Fruit fly (Drosophila melanogaster): ENCODE measurements around the gene Stip1.

The Stip1 gene

DNA sequence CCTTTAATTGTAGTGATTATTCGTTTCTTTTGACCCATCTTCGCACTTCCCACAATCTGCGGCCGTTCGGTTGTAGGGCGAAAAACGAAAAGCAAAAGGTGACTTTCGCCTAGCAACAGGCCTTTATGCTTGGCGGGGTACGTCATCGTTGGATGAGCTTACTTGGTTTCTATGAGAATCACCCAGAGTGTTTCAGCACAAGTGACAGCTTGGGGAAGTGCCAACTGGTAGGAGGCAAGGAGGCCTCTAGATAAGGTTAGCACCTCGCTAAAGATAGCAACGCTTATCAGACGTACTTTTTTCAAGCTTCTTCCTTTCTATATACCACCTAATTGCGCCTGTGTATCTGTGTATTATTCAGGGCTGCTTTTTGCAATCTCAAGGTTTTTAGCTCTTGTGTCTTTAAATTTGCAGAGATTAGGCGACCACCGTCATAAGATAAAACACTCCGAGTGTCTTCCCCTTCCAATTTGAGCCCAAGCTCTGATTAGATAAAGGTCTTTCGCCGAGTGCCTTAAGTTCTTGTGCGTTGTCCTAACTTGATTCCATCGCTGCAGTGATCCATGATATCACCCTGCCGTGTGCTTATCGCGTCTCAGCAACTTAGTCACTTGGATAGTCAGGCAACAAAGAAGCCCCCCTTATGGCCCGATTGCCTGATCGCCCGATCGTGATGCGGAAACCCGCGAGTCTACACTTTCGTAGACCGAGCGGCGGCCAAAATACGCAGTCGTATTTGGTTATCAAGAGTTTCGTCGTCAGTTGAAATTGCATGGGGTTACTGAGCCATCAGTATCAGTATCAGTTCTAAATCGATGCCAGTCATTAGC is 6.2 kb downstream of the Stip1 start (continued):
- TF ChIP-seq Awh (GFP tag; IDR thresholded peaks at IDR 0.05): no peak
- TF ChIP-seq cad (GFP tag; optimal IDR thresholded peaks at IDR 0.05): no peak
- TF ChIP-seq chm (GFP tag; IDR thresholded peaks at IDR 0.05): no peak
- TF ChIP-seq CG11696 (GFP tag; IDR thresholded peaks at IDR 0.05): peak; percentile 66
- no peak for TF ChIP-seq CG17328 (GFP tag; IDR thresholded peaks at IDR 0.05)
- no peak for TF ChIP-seq gcm2 (GFP tag; optimal IDR thresholded peaks at IDR 0.05)
- no peak for TF ChIP-seq Nf-YC (tag; optimal IDR thresholded peaks at IDR 0.05)
- no peak for TF ChIP-seq ac (GFP tag; optimal IDR thresholded peaks at IDR 0.05)
- TF ChIP-seq bbx (GFP tag; IDR thresholded peaks at IDR 0.05; ENCODE audit: partially characterized antibody): no peak
- no peak for TF ChIP-seq gt (GFP tag; IDR thresholded peaks at IDR 0.05)
- no peak for TF ChIP-seq CG13624 (GFP tag; optimal IDR thresholded peaks at IDR 0.05)
- peak; percentile 67 for TF ChIP-seq Deaf1 (tag; optimal IDR thresholded peaks at IDR 0.05)
- no peak for TF ChIP-seq CG33557 (GFP tag; optimal IDR thresholded peaks at IDR 0.05)
- TF ChIP-seq NK7.1 (GFP tag; optimal IDR thresholded peaks at IDR 0.05): no peak
- no peak for TF ChIP-seq sqz (GFP tag; optimal IDR thresholded peaks at IDR 0.05)
- TF ChIP-seq Doc3 (GFP tag; IDR thresholded peaks at IDR 0.05; ENCODE audit: partially characterized antibody): no peak
- no peak for TF ChIP-seq CG2875 (GFP tag; optimal IDR thresholded peaks at IDR 0.05)
- TF ChIP-seq CG2120 (GFP tag; optimal IDR thresholded peaks at IDR 0.05): no peak
- TF ChIP-seq CG10209 (GFP tag; optimal IDR thresholded peaks at IDR 0.05): no peak
- TF ChIP-seq HLH3B (GFP tag; IDR thresholded peaks at IDR 0.05): no peak
- TF ChIP-seq CG13287 (GFP tag; IDR thresholded peaks at IDR 0.05; ENCODE audit: partially characterized antibody): no peak
- no peak for TF ChIP-seq wor (GFP tag; IDR thresholded peaks at IDR 0.05)
- peak; percentile 21 for TF ChIP-seq CG13894 (tag; optimal IDR thresholded peaks at IDR 0.05)
- TF ChIP-seq CG15011 (GFP tag; optimal IDR thresholded peaks at IDR 0.05): no peak
- TF ChIP-seq CG8944 (GFP tag; optimal IDR thresholded peaks at IDR 0.05): no peak
- TF ChIP-seq Med (GFP tag): peak; percentile 71
- peak; percentile 91 for TF ChIP-seq CG34376 (GFP tag; optimal IDR thresholded peaks at IDR 0.05)
- TF ChIP-seq Sry-δ (GFP tag; optimal IDR thresholded peaks at IDR 0.05): no peak
- peak; percentile 32; the same call in 1 of the 2 replicates for TF ChIP-seq GATAe (GFP tag; conservative IDR thresholded peaks at IDR 0.05)
- TF ChIP-seq zen2 (GFP tag; IDR thresholded peaks at IDR 0.05; ENCODE audit: partially characterized antibody): no peak
- TF ChIP-seq croc (GFP tag; conservative IDR thresholded peaks at IDR 0.05): no peak
- no peak for TF ChIP-seq Mes4 (GFP tag; optimal IDR thresholded peaks at IDR 0.05)
- TF ChIP-seq p53 (GFP tag; optimal IDR thresholded peaks at IDR 0.05): no peak
- TF ChIP-seq Lpt (GFP tag; optimal IDR thresholded peaks at IDR 0.05): no peak
- no peak for TF ChIP-seq Bdp1 (GFP tag; optimal IDR thresholded peaks at IDR 0.05)
- TF ChIP-seq tll (GFP tag; optimal IDR thresholded peaks at IDR 0.05): no peak
- no peak for TF ChIP-seq grau (tag; optimal IDR thresholded peaks at IDR 0.05)
- no peak for TF ChIP-seq dysf (GFP tag; IDR thresholded peaks at IDR 0.05)
- TF ChIP-seq CG5245 (GFP tag; optimal IDR thresholded peaks at IDR 0.05): no peak
- no peak for TF ChIP-seq CG15073 (GFP tag; optimal IDR thresholded peaks at IDR 0.05)
- no peak for TF ChIP-seq fd96Cb (tag; optimal IDR thresholded peaks at IDR 0.05)
- TF ChIP-seq CG1647 (GFP tag; optimal IDR thresholded peaks at IDR 0.05): no peak
- peak; percentile 12 for TF ChIP-seq ftz-f1 (GFP tag; optimal IDR thresholded peaks at IDR 0.05)
- no peak for TF ChIP-seq zfh1 (GFP tag; IDR thresholded peaks at IDR 0.05)
- TF ChIP-seq CG6683 (GFP tag; optimal IDR thresholded peaks at IDR 0.05): no peak
- no peak for TF ChIP-seq Dfd (GFP tag; optimal IDR thresholded peaks at IDR 0.05)
- TF ChIP-seq ssp (GFP tag; IDR thresholded peaks at IDR 0.05): no peak
- TF ChIP-seq Adf1 (GFP tag; IDR thresholded peaks at IDR 0.05): no peak
- TF ChIP-seq BtbVII (GFP tag; optimal IDR thresholded peaks at IDR 0.05): peak; percentile 9
- TF ChIP-seq gce (GFP tag; IDR thresholded peaks at IDR 0.05): no peak
- no peak for TF ChIP-seq Taf1 (GFP tag; IDR thresholded peaks at IDR 0.05)
